Worm (Caenorhabditis elegans): ENCODE measurements around the gene K06B9.6.

DNA sequence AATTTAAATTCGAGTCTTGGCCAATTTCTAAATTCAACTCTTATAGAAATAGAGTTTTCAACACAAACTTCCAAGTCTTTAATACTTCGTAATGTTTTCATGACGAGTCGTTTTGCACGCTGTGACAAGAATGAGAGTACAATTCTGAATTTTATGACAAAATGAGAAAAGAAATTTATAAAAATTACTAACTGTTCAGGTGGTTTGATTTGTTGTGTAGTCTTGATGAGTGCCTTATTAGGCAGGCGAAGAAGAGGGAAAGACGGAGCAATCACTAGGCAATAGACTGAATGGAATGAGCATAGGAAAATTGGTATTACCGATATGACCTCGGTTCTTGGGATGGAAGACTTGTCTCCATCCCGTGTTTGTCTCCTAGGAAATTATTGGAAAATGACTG is 23.4 kb upstream of the K06B9.6 start, which contains the start of gene F30B5.11:
- TF ChIP-seq ceh-9 (tag; optimal IDR thresholded peaks at IDR 0.05) = no peak
- no peak for TF ChIP-seq madf-2 (tag; optimal IDR thresholded peaks at IDR 0.05)
- no peak for TF ChIP-seq hlh-8 (tag; optimal IDR thresholded peaks at IDR 0.05)
- no peak for TF ChIP-seq pha-4 (tag; optimal IDR thresholded peaks at IDR 0.05)
- no peak for TF ChIP-seq ama-1 (optimal IDR thresholded peaks at IDR 0.05)
- TF ChIP-seq pros-1 (tag; optimal IDR thresholded peaks at IDR 0.05) = no peak
- no peak for TF ChIP-seq nfya-1 (tag; optimal IDR thresholded peaks at IDR 0.05)
- TF ChIP-seq ets-4 (tag; optimal IDR thresholded peaks at IDR 0.05) = no peak
- TF ChIP-seq unc-55 (GFP tag; optimal IDR thresholded peaks at IDR 0.05) = no peak
- no peak for TF ChIP-seq elt-4 (tag; optimal IDR thresholded peaks at IDR 0.05)
- TF ChIP-seq ref-2 (tag; optimal IDR thresholded peaks at IDR 0.05) = no peak
- TF ChIP-seq C38D4.7 (GFP tag; optimal IDR thresholded peaks at IDR 0.05) = no peak
